Worm (Caenorhabditis elegans): Measurements from ENCODE around the gene rrp-8.

rrp-8 gene

DNA sequence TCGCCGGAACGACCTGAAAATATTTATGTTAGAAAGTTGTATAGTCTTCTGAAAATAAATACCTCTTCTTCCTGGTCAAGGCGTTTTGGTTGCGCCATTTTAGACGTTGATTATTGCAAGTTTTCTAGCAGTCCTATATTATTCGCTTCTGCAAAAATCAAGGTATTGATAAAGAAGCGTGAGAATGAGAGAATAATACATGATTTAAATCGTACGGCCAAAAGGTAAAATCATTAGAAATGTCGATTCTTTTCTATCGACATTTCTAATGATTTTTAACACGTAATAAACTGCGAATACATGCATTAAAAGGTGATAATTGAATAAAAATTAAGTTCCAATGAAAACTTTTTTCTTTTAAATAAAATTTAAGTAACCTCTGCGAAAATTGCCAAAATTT, 20.4 kb upstream of the rrp-8 start, which contains the start of gene fln-1:
TSS of gene fln-1 (minus strand) at position 101 of the 400 bp plus-strand sequence.
- TF ChIP-seq unc-39 (tag; optimal IDR thresholded peaks at IDR 0.05) (no peak), ama-1 (optimal IDR thresholded peaks at IDR 0.05) (no peak), lsy-12 (tag; optimal IDR thresholded peaks at IDR 0.05) (no peak), R02D3.7 (tag; optimal IDR thresholded peaks at IDR 0.05) (no peak), ZK546.5 (tag; optimal IDR thresholded peaks at IDR 0.05) (no peak)

DNA sequence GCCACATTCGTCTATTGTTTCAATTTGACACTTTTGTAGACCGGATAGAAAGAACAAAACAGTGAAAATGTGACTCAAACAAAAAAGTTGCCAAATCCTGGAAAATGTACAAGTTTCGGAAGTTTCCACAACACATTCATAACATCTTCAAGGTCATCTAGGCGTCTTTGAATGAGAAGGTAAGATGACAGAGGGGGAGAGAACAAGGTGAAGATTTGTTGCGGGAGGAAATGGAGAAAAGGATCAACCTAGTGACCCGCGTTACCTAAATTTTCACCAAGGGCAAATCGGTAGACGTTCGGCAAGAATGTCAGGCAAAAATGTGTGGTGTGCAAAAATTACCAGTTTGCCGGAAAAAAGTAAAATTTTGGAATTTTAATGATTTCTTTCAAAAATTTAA, 18.6 kb upstream of the rrp-8 start:
- no peak for TF ChIP-seq snpc-4 (tag; optimal IDR thresholded peaks at IDR 0.05)
- peak; percentile 51 for TF ChIP-seq nhr-25 (tag; optimal IDR thresholded peaks at IDR 0.05)
- no peak for TF ChIP-seq nhr-28 (tag; optimal IDR thresholded peaks at IDR 0.05)
- TF ChIP-seq ceh-82 (tag; optimal IDR thresholded peaks at IDR 0.05), result no peak
- no peak for TF ChIP-seq mdl-1 (tag; optimal IDR thresholded peaks at IDR 0.05)
- TF ChIP-seq ceh-16 (tag; optimal IDR thresholded peaks at IDR 0.05), result no peak
- no peak for TF ChIP-seq tbx-2 (tag; optimal IDR thresholded peaks at IDR 0.05)
- no peak for TF ChIP-seq R02D3.7 (tag; optimal IDR thresholded peaks at IDR 0.05)
- no peak for TF ChIP-seq zag-1 (tag; optimal IDR thresholded peaks at IDR 0.05)

- TF ChIP-seq sea-2 (GFP tag; optimal IDR thresholded peaks at IDR 0.05) (no peak), pha-4 (tag; optimal IDR thresholded peaks at IDR 0.05) (peak; percentile 9), pqm-1 (tag; optimal IDR thresholded peaks at IDR 0.05) (peak; percentile 18), elt-2 (tag; optimal IDR thresholded peaks at IDR 0.05) (peak; percentile 43), egl-5 (tag; optimal IDR thresholded peaks at IDR 0.05) (peak; percentile 17)
These were observed 18.0 kb upstream of the rrp-8 start for ce11 chrIV:378367-378766.

DNA sequence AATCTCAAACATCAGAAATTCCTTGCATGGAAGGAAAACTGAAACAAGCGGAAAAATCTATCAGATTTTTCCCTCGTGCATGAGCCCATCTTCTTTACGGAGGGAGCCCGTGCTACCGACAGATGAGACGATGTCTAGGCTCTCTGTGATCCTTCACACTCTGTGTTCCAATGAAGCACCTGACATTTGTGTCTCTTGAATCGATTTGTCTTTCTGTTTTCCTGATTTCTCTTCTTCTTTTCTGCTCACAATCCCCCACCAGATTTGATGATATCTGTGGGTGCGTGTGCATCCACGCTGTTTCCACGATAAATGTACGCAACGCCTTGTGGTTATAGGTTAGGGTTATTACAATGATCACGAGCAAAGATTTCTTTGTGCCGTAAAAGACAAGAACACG, 17.5 kb upstream of the rrp-8 start:
- TF ChIP-seq nhr-28 (tag; optimal IDR thresholded peaks at IDR 0.05) (no peak), R02D3.7 (tag; optimal IDR thresholded peaks at IDR 0.05) (no peak), nhr-237 (tag; optimal IDR thresholded peaks at IDR 0.05) (no peak), nfya-1 (tag; optimal IDR thresholded peaks at IDR 0.05; ENCODE audit: insufficient read depth) (no peak), elt-1 (tag; optimal IDR thresholded peaks at IDR 0.05) (no peak), ceh-82 (tag; optimal IDR thresholded peaks at IDR 0.05) (no peak), lin-15B (tag; optimal IDR thresholded peaks at IDR 0.05) (no peak), jun-1 (tag; optimal IDR thresholded peaks at IDR 0.05) (no peak), nhr-76 (tag; optimal IDR thresholded peaks at IDR 0.05) (no peak), sea-2 (GFP tag; optimal IDR thresholded peaks at IDR 0.05) (no peak)

DNA sequence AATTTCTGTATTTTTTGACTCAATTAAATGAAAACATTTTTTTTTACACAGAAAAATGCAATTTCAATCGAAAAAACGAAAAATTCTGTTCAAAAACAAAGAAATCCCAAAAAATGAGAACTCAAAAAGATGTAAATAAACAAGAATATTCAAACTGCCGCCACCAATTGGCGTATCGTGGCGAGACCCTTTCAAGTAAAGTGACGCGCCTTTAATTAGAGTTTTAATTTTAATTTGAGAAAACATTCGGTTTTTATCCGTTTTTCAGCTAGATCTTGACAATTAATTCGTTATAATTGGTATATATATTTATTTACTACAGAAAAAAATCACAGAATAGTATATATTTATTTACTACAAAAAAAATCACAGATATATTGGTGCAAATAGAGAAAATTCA, 16.7 kb upstream of the rrp-8 start:
- TF ChIP-seq nhr-237 (tag; optimal IDR thresholded peaks at IDR 0.05) (no peak), mml-1 (tag; optimal IDR thresholded peaks at IDR 0.05) (no peak), elt-2 (tag; optimal IDR thresholded peaks at IDR 0.05) (no peak), nhr-76 (tag; optimal IDR thresholded peaks at IDR 0.05) (no peak), skn-1 (tag; optimal IDR thresholded peaks at IDR 0.05) (no peak), daf-12 (tag; optimal IDR thresholded peaks at IDR 0.05) (no peak), ceh-82 (tag; optimal IDR thresholded peaks at IDR 0.05) (no peak), zag-1 (tag; optimal IDR thresholded peaks at IDR 0.05) (no peak), ceh-16 (tag; optimal IDR thresholded peaks at IDR 0.05) (no peak), lin-39 (tag; optimal IDR thresholded peaks at IDR 0.05) (no peak), nhr-12 (tag; optimal IDR thresholded peaks at IDR 0.05) (no peak), nhr-77 (tag; optimal IDR thresholded peaks at IDR 0.05) (no peak), nhr-67 (tag; optimal IDR thresholded peaks at IDR 0.05) (no peak), ceh-9 (tag; optimal IDR thresholded peaks at IDR 0.05) (no peak), nhr-28 (tag; optimal IDR thresholded peaks at IDR 0.05) (no peak)

ce11 chrIV:383135-383731, 13.1 kb upstream of the rrp-8 start, which contains the start of gene spl-1:
Gene spl-1, minus strand, starts transcription at chrIV:383185.
- TF ChIP-seq nhr-76 (tag; optimal IDR thresholded peaks at IDR 0.05) (no peak), lsy-12 (tag; optimal IDR thresholded peaks at IDR 0.05) (no peak), aly-2 (tag; optimal IDR thresholded peaks at IDR 0.05) (no peak), skn-1 (tag; optimal IDR thresholded peaks at IDR 0.05) (no peak), mdl-1 (tag; optimal IDR thresholded peaks at IDR 0.05) (no peak), elt-2 (tag; optimal IDR thresholded peaks at IDR 0.05) (peak; percentile 79), pqm-1 (tag; optimal IDR thresholded peaks at IDR 0.05) (peak; percentile 85), nhr-43 (tag; optimal IDR thresholded peaks at IDR 0.05; ENCODE audit: poor library complexity, severe bottlenecking) (no peak), unc-62 (GFP tag; optimal IDR thresholded peaks at IDR 0.05) (no peak), nhr-23 (tag; optimal IDR thresholded peaks at IDR 0.05) (no peak), pha-4 (tag; optimal IDR thresholded peaks at IDR 0.05) (peak; percentile 65), lin-39 (tag; optimal IDR thresholded peaks at IDR 0.05) (no peak), tbx-2 (tag; optimal IDR thresholded peaks at IDR 0.05) (no peak), snpc-4 (tag; optimal IDR thresholded peaks at IDR 0.05) (no peak), sea-2 (GFP tag; optimal IDR thresholded peaks at IDR 0.05) (no peak), egl-27 (tag; optimal IDR thresholded peaks at IDR 0.05) (no peak)
